Fruit fly (Drosophila melanogaster) whole organism, prepupa: ENCODE measurements around the gene Sod1.

Source experiments
- CG10631 ChIP-seq: fragments of 200-800 bp; sonication (Bioruptor generic); optimal IDR thresholded peaks from 2 replicates; lab custom pipeline; 2016; ENCODE audit warnings: missing biosample characterization, missing genetic modification characterization
- CG6854 ChIP-seq: fragments of 200-800 bp; sonication (Bioruptor generic); optimal IDR thresholded peaks from 2 replicates; lab custom pipeline; 2017; ENCODE audit warnings: missing biosample characterization, mild to moderate bottlenecking, missing genetic modification characterization
- CG9139 ChIP-seq: fragments of 200-800 bp; sonication (Bioruptor generic); optimal IDR thresholded peaks from 3 replicates; lab custom pipeline; 2017; ENCODE audit warnings: missing biosample characterization, mild to moderate bottlenecking, missing genetic modification characterization
- Hr39 ChIP-seq: fragments of 200-800 bp; sonication (Bioruptor generic); optimal IDR thresholded peaks from 2 replicates; lab custom pipeline; 2016; ENCODE audit warnings: missing biosample characterization, missing genetic modification characterization
- pdm3 ChIP-seq: fragments of 200-800 bp; sonication (Bioruptor generic); optimal IDR thresholded peaks from 3 replicates; lab custom pipeline; 2016; ENCODE audit warnings: missing biosample characterization, missing genetic modification characterization
- spab ChIP-seq: fragments of 200-800 bp; sonication (Bioruptor generic); optimal IDR thresholded peaks from 2 replicates; lab custom pipeline; 2017; ENCODE audit warnings: missing biosample characterization, mild to moderate bottlenecking, missing genetic modification characterization, missing genetic modification reagents
- svp ChIP-seq: fragments of 200-800 bp; sonication (Bioruptor generic); peaks from one replicate; lab custom pipeline; 2016; ENCODE audit warnings: missing biosample characterization, missing genetic modification characterization

- TF ChIP-seq spab: no peak
- TF ChIP-seq svp (GFP tag; lab: Kevin White, UChicago): no peak
- no peak for TF ChIP-seq CG6854 (GFP tag; lab: Kevin White, UChicago)
- TF ChIP-seq pdm3: no peak
- TF ChIP-seq CG10631: no peak
- TF ChIP-seq Hr39 (GFP tag; lab: Kevin White, UChicago): no peak
- no peak for TF ChIP-seq CG9139 (GFP tag; lab: Kevin White, UChicago)
Observed at dm6 chr3L:11069764-11070163, 43.8 kb downstream of the Sod1 start, which contains the start of gene CG6310.
